Worm (Caenorhabditis elegans): ENCODE measurements around the gene M176.10.

The M176.10 gene

ce11 chrII:9426076-9426475 is at the start of gene M176.10:
Gene M176.10, minus strand, starts transcription at chrII:9426176.
- TF ChIP-seq mep-1 (tag; optimal IDR thresholded peaks at IDR 0.05), result no peak
- TF ChIP-seq unc-120 (tag; optimal IDR thresholded peaks at IDR 0.05; ENCODE audit: poor library complexity, severe bottlenecking), result no peak
- no peak for TF ChIP-seq nhr-28 (tag; optimal IDR thresholded peaks at IDR 0.05)
- no peak for TF ChIP-seq lin-13 (tag; optimal IDR thresholded peaks at IDR 0.05)
- TF ChIP-seq zip-8 (tag; optimal IDR thresholded peaks at IDR 0.05), result no peak
- no peak for TF ChIP-seq sptf-1 (tag; optimal IDR thresholded peaks at IDR 0.05)
- TF ChIP-seq ceh-83 (GFP tag; optimal IDR thresholded peaks at IDR 0.05), result no peak
- no peak for TF ChIP-seq hlh-1 (tag; optimal IDR thresholded peaks at IDR 0.05)
- no peak for TF ChIP-seq nhr-237 (tag; optimal IDR thresholded peaks at IDR 0.05)
- TF ChIP-seq blmp-1 (tag; optimal IDR thresholded peaks at IDR 0.05), result no peak
- no peak for TF ChIP-seq nhr-76 (tag; optimal IDR thresholded peaks at IDR 0.05)
- no peak for TF ChIP-seq unc-39 (tag; optimal IDR thresholded peaks at IDR 0.05)
- TF ChIP-seq ceh-39 (tag; optimal IDR thresholded peaks at IDR 0.05), result no peak
- TF ChIP-seq nhr-12 (tag; optimal IDR thresholded peaks at IDR 0.05), result no peak
- TF ChIP-seq mab-5 (tag; optimal IDR thresholded peaks at IDR 0.05), result no peak
- TF ChIP-seq M03D4.4 (tag; optimal IDR thresholded peaks at IDR 0.05), result no peak
- no peak for TF ChIP-seq tbx-8 (GFP tag; optimal IDR thresholded peaks at IDR 0.05)

ce11 chrII:9474367-9475105 is 48.6 kb upstream of the M176.10 start, which contains the start of the genes chil-25 and chil-26:
Gene chil-25, minus strand, starts transcription at chrII:9474467.
Gene chil-26, plus strand, starts transcription at chrII:9475055.
- TF ChIP-seq blmp-1 (tag; optimal IDR thresholded peaks at IDR 0.05), result no peak
- TF ChIP-seq nhr-28 (tag; optimal IDR thresholded peaks at IDR 0.05), result no peak
- TF ChIP-seq mep-1 (tag; optimal IDR thresholded peaks at IDR 0.05), result no peak
- TF ChIP-seq unc-62 (GFP tag; optimal IDR thresholded peaks at IDR 0.05), result no peak
- TF ChIP-seq mls-2 (tag; optimal IDR thresholded peaks at IDR 0.05), result no peak
- no peak for TF ChIP-seq drap-1 (GFP tag; optimal IDR thresholded peaks at IDR 0.05)

- TF ChIP-seq zip-8 (tag; optimal IDR thresholded peaks at IDR 0.05) (no peak), nhr-237 (tag; optimal IDR thresholded peaks at IDR 0.05) (no peak), nhr-76 (tag; optimal IDR thresholded peaks at IDR 0.05) (no peak), ceh-83 (GFP tag; optimal IDR thresholded peaks at IDR 0.05) (no peak), nhr-2 (tag; optimal IDR thresholded peaks at IDR 0.05) (no peak), hlh-1 (tag; optimal IDR thresholded peaks at IDR 0.05) (no peak), bed-3 (GFP tag; optimal IDR thresholded peaks at IDR 0.05) (no peak), elt-1 (tag; optimal IDR thresholded peaks at IDR 0.05; ENCODE audit: borderline replicate concordance, insufficient read depth) (no peak), elt-3 (tag; optimal IDR thresholded peaks at IDR 0.05) (no peak), cnd-1 (tag; optimal IDR thresholded peaks at IDR 0.05) (no peak), mab-5 (tag; optimal IDR thresholded peaks at IDR 0.05) (no peak), unc-62 (GFP tag; optimal IDR thresholded peaks at IDR 0.05) (no peak), ztf-11 (tag; optimal IDR thresholded peaks at IDR 0.05) (no peak), mep-1 (tag; optimal IDR thresholded peaks at IDR 0.05) (no peak), drap-1 (GFP tag; optimal IDR thresholded peaks at IDR 0.05) (no peak)
Observed at ce11 chrII:9470027-9470426, 44.1 kb upstream of the M176.10 start, which contains the start of gene T19H5.6. Gene T19H5.6, minus strand, starts transcription at chrII:9470221.

- TF ChIP-seq nhr-76 (tag; optimal IDR thresholded peaks at IDR 0.05) (no peak), ceh-39 (tag; optimal IDR thresholded peaks at IDR 0.05) (no peak), ztf-11 (tag; optimal IDR thresholded peaks at IDR 0.05) (no peak), drap-1 (GFP tag; optimal IDR thresholded peaks at IDR 0.05) (no peak), zip-8 (tag; optimal IDR thresholded peaks at IDR 0.05) (no peak), hlh-1 (tag; optimal IDR thresholded peaks at IDR 0.05) (no peak), nhr-237 (tag; optimal IDR thresholded peaks at IDR 0.05) (no peak), mls-2 (tag; optimal IDR thresholded peaks at IDR 0.05) (no peak), nhr-2 (tag; optimal IDR thresholded peaks at IDR 0.05) (no peak), lin-13 (tag; optimal IDR thresholded peaks at IDR 0.05) (no peak), sptf-1 (tag; optimal IDR thresholded peaks at IDR 0.05) (no peak), unc-120 (tag; optimal IDR thresholded peaks at IDR 0.05; ENCODE audit: poor library complexity, severe bottlenecking) (no peak)
Observed at ce11 chrII:9468414-9468813, 42.4 kb upstream of the M176.10 start, which contains the start of gene chil-23. Gene chil-23, minus strand, starts transcription at chrII:9468611.

- TF ChIP-seq tbx-8 (GFP tag; optimal IDR thresholded peaks at IDR 0.05) (no peak), zip-8 (tag; optimal IDR thresholded peaks at IDR 0.05) (no peak), ces-1 (GFP tag; optimal IDR thresholded peaks at IDR 0.05) (no peak), ceh-43 (GFP tag; optimal IDR thresholded peaks at IDR 0.05) (no peak), blmp-1 (tag; optimal IDR thresholded peaks at IDR 0.05) (no peak), nhr-76 (tag; optimal IDR thresholded peaks at IDR 0.05) (no peak), ceh-39 (tag; optimal IDR thresholded peaks at IDR 0.05) (no peak), ceh-83 (GFP tag; optimal IDR thresholded peaks at IDR 0.05) (no peak), ham-2 (GFP tag; optimal IDR thresholded peaks at IDR 0.05) (no peak), drap-1 (GFP tag; optimal IDR thresholded peaks at IDR 0.05) (no peak), ztf-11 (tag; optimal IDR thresholded peaks at IDR 0.05) (no peak), nhr-237 (tag; optimal IDR thresholded peaks at IDR 0.05) (no peak), nhr-2 (tag; optimal IDR thresholded peaks at IDR 0.05) (no peak), bed-3 (GFP tag; optimal IDR thresholded peaks at IDR 0.05) (no peak), hlh-1 (tag; optimal IDR thresholded peaks at IDR 0.05) (no peak), unc-120 (tag; optimal IDR thresholded peaks at IDR 0.05; ENCODE audit: poor library complexity, severe bottlenecking) (no peak), sptf-1 (tag; optimal IDR thresholded peaks at IDR 0.05) (no peak), unc-39 (tag; optimal IDR thresholded peaks at IDR 0.05) (no peak)
Observed at ce11 chrII:9466095-9466494, 40.1 kb upstream of the M176.10 start, which contains the start of gene chil-22. Gene chil-22, minus strand, starts transcription at chrII:9466195.

Data from whole organism, mixed stage, embryonic.